Worm (Caenorhabditis elegans) whole organism, L1 larva: Measurements from ENCODE around the gene C34C12.8.
"Not testable (repeated sequence)": the region's sequence is repeated elsewhere in the genome, so short reads cannot be mapped to it uniquely, and the experiment has no call there.

Source experiments
- C16A3.4 ChIP-seq: fragments of 150-350 bp; optimal IDR thresholded peaks from 2 replicates; lab custom pipeline; 2014; ENCODE audit warnings: missing biosample characterization, missing genetic modification characterization
- C34B4.2 ChIP-seq: sonication (generic microtip); optimal IDR thresholded peaks from 2 replicates; lab custom pipeline; 2017; ENCODE audit warnings: mild to moderate bottlenecking, missing genetic modification characterization, missing compliant biosample characterization
- F16B12.6 ChIP-seq: fragments of 150-350 bp; optimal IDR thresholded peaks from 2 replicates; lab custom pipeline; 2014; ENCODE audit warnings: missing biosample characterization, missing genetic modification characterization
- aha-1 ChIP-seq: fragments of 150-350 bp; optimal IDR thresholded peaks from 2 replicates; lab custom pipeline; 2014; ENCODE audit warnings: missing biosample characterization, missing genetic modification characterization
- alr-1 ChIP-seq: fragments of 200-800 bp; sonication (Bioruptor generic); optimal IDR thresholded peaks from 2 replicates; lab custom pipeline; 2018; ENCODE audit warnings: borderline replicate concordance, mild to moderate bottlenecking, missing genetic modification characterization, missing compliant biosample characterization
- aly-2 ChIP-seq: fragments of 150-350 bp; optimal IDR thresholded peaks from 2 replicates; lab custom pipeline; 2014; ENCODE audit warnings: missing biosample characterization, missing genetic modification characterization
- ama-1 ChIP-seq: fragments of 150-350 bp; optimal IDR thresholded peaks from 2 replicates; lab custom pipeline; 2014
- blmp-1 ChIP-seq: fragments of 150-350 bp; optimal IDR thresholded peaks from 2 replicates; lab custom pipeline; 2014; ENCODE audit warnings: missing biosample characterization, missing genetic modification characterization
- ceh-63 ChIP-seq: fragments of 200-800 bp; sonication (Bioruptor generic); optimal IDR thresholded peaks from 2 replicates; lab custom pipeline; 2018; ENCODE audit warnings: mild to moderate bottlenecking, missing genetic modification characterization, missing compliant biosample characterization
- ceh-8 ChIP-seq: fragments of 200-800 bp; sonication (Bioruptor generic); optimal IDR thresholded peaks from 2 replicates; lab custom pipeline; 2018; ENCODE audit warnings: mild to moderate bottlenecking, missing genetic modification characterization, moderate library complexity, missing compliant biosample characterization
- ceh-82 ChIP-seq, 3 experiments: fragments of 150-350 bp in 1 of 3; sonication (generic microtip) in 2 of 3; optimal IDR thresholded peaks; 2 replicates each; lab custom pipeline; 2014 to 2017; ENCODE audit warnings: missing biosample characterization in 3 of 3, missing genetic modification characterization in 3 of 3
- ceh-88 ChIP-seq: fragments of 200-800 bp; sonication (Bioruptor generic); IDR thresholded peaks from 2 replicates; pipeline ENCODE4 v1.3.6; 2022; ENCODE audit warnings: missing genetic modification characterization, missing compliant biosample characterization
- efl-1 ChIP-seq, 4 experiments: fragments of 150-350 bp; optimal IDR thresholded peaks in 3 of 4; peaks in 1 of 4; 1 replicate in 1 of 4; 2 replicates in 3 of 4; lab custom pipeline; 2014; ENCODE audit warnings: missing biosample characterization in 2 of 4, missing genetic modification characterization in 2 of 4, missing genetic modification reagents in 2 of 4
- egl-27 ChIP-seq, 2 experiments: fragments of 150-350 bp in 1 of 2; sonication (generic microtip); optimal IDR thresholded peaks; 3 replicates each; lab custom pipeline; 2017 to 2018; ENCODE audit warnings: missing biosample characterization in 2 of 2, missing genetic modification characterization in 2 of 2, missing genetic modification reagents in 2 of 2
- elt-2 ChIP-seq: sonication (generic microtip); optimal IDR thresholded peaks from 2 replicates; lab custom pipeline; 2016; ENCODE audit warnings: missing genetic modification characterization, mild to moderate bottlenecking, inconsistent platforms, missing compliant biosample characterization, missing genetic modification reagents
- elt-3 ChIP-seq, 6 experiments: fragments of 150-350 bp in 1 of 6; sonication (generic microtip); optimal IDR thresholded peaks; 2 replicates each; lab custom pipeline; 2017 to 2018; ENCODE audit warnings: missing biosample characterization in 6 of 6, missing genetic modification characterization in 6 of 6, inconsistent platforms in 1 of 6
- ets-5 ChIP-seq: fragments of 200-800 bp; sonication (Bioruptor generic); IDR thresholded peaks from 2 replicates; pipeline ENCODE4 v1.3.6; 2022; ENCODE audit warnings: missing genetic modification characterization, missing compliant biosample characterization
- fkh-10 ChIP-seq: sonication (generic microtip); optimal IDR thresholded peaks from 2 replicates; lab custom pipeline; 2017; ENCODE audit warnings: missing biosample characterization, missing genetic modification reagents, missing genetic modification characterization
- fkh-4 ChIP-seq: sonication (generic microtip); optimal IDR thresholded peaks from 2 replicates; lab custom pipeline; 2016; ENCODE audit warnings: missing compliant biosample characterization, missing genetic modification characterization, borderline replicate concordance
- fkh-8 ChIP-seq: sonication (generic microtip); optimal IDR thresholded peaks from 2 replicates; lab custom pipeline; 2016; ENCODE audit warnings: mild to moderate bottlenecking, missing genetic modification characterization, missing compliant biosample characterization
- hlh-4 ChIP-seq: sonication (generic microtip); optimal IDR thresholded peaks from 2 replicates; lab custom pipeline; 2016; ENCODE audit warnings: mild to moderate bottlenecking, missing genetic modification characterization, missing compliant biosample characterization
- hpl-2 ChIP-seq: fragments of 150-350 bp; optimal IDR thresholded peaks from 2 replicates; lab custom pipeline; 2014; ENCODE audit warnings: missing biosample characterization, missing genetic modification reagents, missing genetic modification characterization
- jun-1 ChIP-seq: fragments of 150-350 bp; optimal IDR thresholded peaks from 2 replicates; lab custom pipeline; 2014; ENCODE audit warnings: missing biosample characterization, missing genetic modification reagents, missing genetic modification characterization
- lin-14 ChIP-seq: fragments of 200-800 bp; sonication (Bioruptor generic); optimal IDR thresholded peaks from 2 replicates; lab custom pipeline; 2018; ENCODE audit warnings: mild to moderate bottlenecking, missing genetic modification characterization, moderate library complexity, missing compliant biosample characterization
- lir-3 ChIP-seq: sonication (generic microtip); optimal IDR thresholded peaks from 2 replicates; lab custom pipeline; 2016; ENCODE audit warnings: mild to moderate bottlenecking, missing genetic modification characterization, moderate library complexity, missing compliant biosample characterization; ENCODE audit not compliant: poor library complexity
- mef-2 ChIP-seq: fragments of 150-350 bp; optimal IDR thresholded peaks from 2 replicates; lab custom pipeline; 2014; ENCODE audit warnings: missing biosample characterization, missing genetic modification characterization
- nhr-12 ChIP-seq: sonication (generic microtip); optimal IDR thresholded peaks from 2 replicates; lab custom pipeline; 2017; ENCODE audit warnings: missing biosample characterization, missing genetic modification characterization
- nhr-237 ChIP-seq: fragments of 150-350 bp; optimal IDR thresholded peaks from 2 replicates; lab custom pipeline; 2014; ENCODE audit warnings: missing biosample characterization, missing genetic modification characterization
- nhr-47 ChIP-seq: sonication (generic microtip); optimal IDR thresholded peaks from 2 replicates; lab custom pipeline; 2016; ENCODE audit warnings: mild to moderate bottlenecking, missing genetic modification characterization, moderate library complexity, missing compliant biosample characterization
- nhr-71 ChIP-seq: sonication (generic microtip); optimal IDR thresholded peaks from 2 replicates; lab custom pipeline; 2016; ENCODE audit warnings: mild to moderate bottlenecking, missing genetic modification characterization, moderate library complexity, missing compliant biosample characterization
- nhr-76 ChIP-seq: sonication (generic microtip); optimal IDR thresholded peaks from 2 replicates; lab custom pipeline; 2017; ENCODE audit warnings: missing biosample characterization, missing genetic modification characterization
- nhr-77 ChIP-seq: fragments of 150-350 bp; optimal IDR thresholded peaks from 2 replicates; lab custom pipeline; 2014; ENCODE audit warnings: missing biosample characterization, missing genetic modification characterization
- nhr-90 ChIP-seq: sonication (generic microtip); optimal IDR thresholded peaks from 2 replicates; lab custom pipeline; 2016; ENCODE audit warnings: mild to moderate bottlenecking, missing genetic modification characterization, missing compliant biosample characterization; ENCODE audit not compliant: poor library complexity
- pag-3 ChIP-seq: sonication (generic microtip); optimal IDR thresholded peaks from 2 replicates; lab custom pipeline; 2017; ENCODE audit warnings: missing genetic modification characterization, mild to moderate bottlenecking, missing compliant biosample characterization, antibody characterized with exemption, borderline replicate concordance; ENCODE audit not compliant: insufficient read depth
- pax-3 ChIP-seq: fragments of 200-800 bp; sonication (Bioruptor generic); optimal IDR thresholded peaks from 2 replicates; lab custom pipeline; 2018; ENCODE audit warnings: mild to moderate bottlenecking, missing genetic modification characterization, moderate library complexity, missing compliant biosample characterization
- pqm-1 ChIP-seq: sonication (generic microtip); optimal IDR thresholded peaks from 3 replicates; lab custom pipeline; 2017; ENCODE audit warnings: missing biosample characterization, missing genetic modification characterization
- snu-23 ChIP-seq: sonication (generic microtip); optimal IDR thresholded peaks from 2 replicates; lab custom pipeline; 2016; ENCODE audit warnings: missing genetic modification characterization, missing compliant biosample characterization
- sox-4 ChIP-seq: sonication (generic microtip); optimal IDR thresholded peaks from 2 replicates; lab custom pipeline; 2016; ENCODE audit warnings: missing genetic modification characterization, missing compliant biosample characterization
- sptf-1 ChIP-seq: fragments of 150-350 bp; optimal IDR thresholded peaks from 2 replicates; lab custom pipeline; 2014; ENCODE audit warnings: missing biosample characterization, missing genetic modification characterization
- tlp-1 ChIP-seq: fragments of 150-350 bp; optimal IDR thresholded peaks from 2 replicates; lab custom pipeline; 2014; ENCODE audit warnings: missing biosample characterization, missing genetic modification characterization
- unc-130 ChIP-seq: fragments of 150-350 bp; optimal IDR thresholded peaks from 2 replicates; lab custom pipeline; 2017; ENCODE audit warnings: missing biosample characterization, missing genetic modification characterization, inconsistent platforms
- unc-62 ChIP-seq: fragments of 150-350 bp; optimal IDR thresholded peaks from 2 replicates; lab custom pipeline; 2014; ENCODE audit warnings: missing biosample characterization, missing genetic modification reagents, missing genetic modification characterization
- unc-86 ChIP-seq: sonication (generic microtip); optimal IDR thresholded peaks from 2 replicates; lab custom pipeline; 2016; ENCODE audit warnings: missing genetic modification characterization, missing compliant biosample characterization
- unc-98 ChIP-seq: fragments of 200-800 bp; sonication (Bioruptor generic); IDR thresholded peaks from 2 replicates; pipeline ENCODE4 v1.3.6; 2022; ENCODE audit warnings: missing genetic modification characterization, missing compliant biosample characterization
- vab-15 ChIP-seq: sonication (generic microtip); optimal IDR thresholded peaks from 2 replicates; lab custom pipeline; 2017; ENCODE audit warnings: missing genotype, mild to moderate bottlenecking, missing genetic modification characterization, missing compliant biosample characterization
- zip-4 ChIP-seq: fragments of 200-800 bp; sonication (Bioruptor generic); optimal IDR thresholded peaks from 2 replicates; lab custom pipeline; 2018; ENCODE audit warnings: mild to moderate bottlenecking, missing genetic modification characterization, moderate library complexity, missing compliant biosample characterization

Gene C34C12.8

ce11 chrIII:3453486-3453885, 6.7 kb upstream of the C34C12.8 start, which contains the start of gene C34C12.2:
TSS of gene C34C12.2 (plus strand) at chrIII:3453786.
- TF ChIP-seq nhr-12 (tag; lab: Kevin White, UChicago); F16B12.6 (tag; lab: Kevin White, UChicago); sox-4: not testable (repeated sequence)

- TF ChIP-seq fkh-10 (GFP tag; lab: Kevin White, UChicago); ets-5 (GFP tag; lab: Robert Waterston, UW); vab-15 (tag; lab: Kevin White, UChicago): not testable (repeated sequence)
- TF ChIP-seq, all 84 proteins: peak for 0; not testable (repeated sequence) for 84
These were observed 6.2 kb upstream of the C34C12.8 start, which contains the start of gene C34C12.1 for ce11 chrIII:3454045-3454444. TSS of gene C34C12.1 (plus strand) at chrIII:3454345.

ce11 chrIII:3456226-3456625, 4.0 kb upstream of the C34C12.8 start:
- TF ChIP-seq nhr-71 (peak; percentile 99), unc-130 (tag; lab: Kevin White, UChicago) (peak; percentile 98), hpl-2 (peak; percentile 99), nhr-237 (peak; percentile 96), sptf-1 (no peak), nhr-47 (tag; lab: Kevin White, UChicago) (peak; percentile 99), zip-4 (GFP tag; lab: Kevin White, UChicago) (peak; percentile 93), pax-3 (tag; lab: Kevin White, UChicago) (peak; percentile 97), C34B4.2 (peak; percentile 60), snu-23 (peak; percentile 99), unc-98 (GFP tag; lab: Robert Waterston, UW) (peak; percentile 82; the same call in 1 of the 2 replicates), nhr-90 (peak; percentile 99), elt-2 (tag; lab: Kevin White, UChicago) (peak; percentile 94), C16A3.4 (peak; percentile 98), vab-15 (tag; lab: Kevin White, UChicago) (peak; percentile 96), egl-27 (tag; optimal IDR thresholded peaks at IDR 0.05; lab: Kevin White, UChicago) (peak; percentile 57 to 64), nhr-77 (tag; lab: Kevin White, UChicago) (peak; percentile 99), jun-1 (peak; percentile 96), ceh-63 (GFP tag; lab: Kevin White, UChicago) (peak; percentile 71), alr-1 (no peak), aly-2 (tag; lab: Kevin White, UChicago) (peak; percentile 96), pqm-1 (tag; lab: Kevin White, UChicago) (no peak), unc-86 (tag; lab: Kevin White, UChicago) (peak; percentile 97), efl-1 (optimal IDR thresholded peaks at IDR 0.05; lab: Kevin White, UChicago) (peak; percentile 98), efl-1 (GFP tag; optimal IDR thresholded peaks at IDR 0.05 in 1 of 2; lab: Kevin White, UChicago) (peak; percentile 91 to 99), ceh-8 (peak; percentile 97), lin-14 (GFP tag; lab: Kevin White, UChicago) (peak; percentile 97), nhr-76 (tag; lab: Kevin White, UChicago) (peak; percentile 53), aha-1 (tag; lab: Kevin White, UChicago) (peak; percentile 83), fkh-4 (tag; lab: Kevin White, UChicago) (peak; percentile 92), fkh-8 (tag; lab: Kevin White, UChicago) (peak; percentile 99), sox-4 (peak; percentile 93), elt-3 (tag; optimal IDR thresholded peaks at IDR 0.05; lab: Kevin White, UChicago) (peak; percentile 48 to 98 (median 89)), nhr-12 (tag; lab: Kevin White, UChicago) (no peak), ceh-88 (peak; percentile 96), hlh-4 (tag; lab: Kevin White, UChicago) (peak; percentile 35), ceh-82 (tag; optimal IDR thresholded peaks at IDR 0.05; lab: Kevin White, UChicago) (peak; percentile 97 to 99 (median 98)), ama-1 (peak; percentile 80), tlp-1 (tag; lab: Kevin White, UChicago) (no peak), pag-3 (tag; lab: Kevin White, UChicago) (no peak), lir-3 (tag; lab: Kevin White, UChicago) (peak; percentile 89), unc-62 (GFP tag; lab: Kevin White, UChicago) (no peak), blmp-1 (tag; lab: Kevin White, UChicago) (peak; percentile 77), mef-2 (peak; percentile 86)
